Fruit fly (Drosophila melanogaster) whole organism, embryonic: Measurements from ENCODE around the gene CG14866.

Source experiments
- CG11504 ChIP-seq: fragments of 200-800 bp; sonication (Bioruptor generic); optimal IDR thresholded peaks from 3 replicates; lab custom pipeline; 2019; ENCODE audit warnings: missing biosample characterization, mild to moderate bottlenecking, missing genetic modification characterization, moderate library complexity
- CG12769 ChIP-seq: fragments of 200-800 bp; sonication (Bioruptor generic); optimal IDR thresholded peaks from 2 replicates; lab custom pipeline; 2019; ENCODE audit warnings: missing biosample characterization, mild to moderate bottlenecking, missing genetic modification characterization, moderate library complexity
- CG15514 ChIP-seq: fragments of 200-800 bp; sonication (Bioruptor generic); optimal IDR thresholded peaks from 3 replicates; lab custom pipeline; 2017; ENCODE audit warnings: missing biosample characterization, missing genetic modification characterization, mild to moderate bottlenecking, moderate library complexity, missing genetic modification reagents
- CG17361 ChIP-seq: fragments of 200-800 bp; sonication (Bioruptor generic); IDR thresholded peaks from 3 replicates; pipeline ENCODE4 v1.3.6; 2022; ENCODE audit warnings: missing biosample characterization, missing genetic modification characterization
- CG17912 ChIP-seq: fragments of 200-800 bp; sonication (Bioruptor generic); optimal IDR thresholded peaks from 2 replicates; lab custom pipeline; 2018; ENCODE audit warnings: missing biosample characterization, mild to moderate bottlenecking, missing genetic modification characterization
- CG1832 ChIP-seq: fragments of 200-800 bp; sonication (Bioruptor generic); optimal IDR thresholded peaks from 2 replicates; lab custom pipeline; 2017; ENCODE audit warnings: missing biosample characterization, mild to moderate bottlenecking, missing genetic modification characterization, inconsistent platforms
- CG2199 ChIP-seq: fragments of 200-800 bp; sonication (Bioruptor generic); IDR thresholded peaks from 3 replicates; pipeline ENCODE4 v1.3.6; 2022; ENCODE audit warnings: missing biosample characterization, missing genetic modification characterization
- CG2678 ChIP-seq: fragments of 200-800 bp; sonication (Bioruptor generic); optimal IDR thresholded peaks from 3 replicates; lab custom pipeline; 2019; ENCODE audit warnings: missing biosample characterization, mild to moderate bottlenecking, missing genetic modification characterization, moderate library complexity
- CG3065 ChIP-seq: fragments of 200-800 bp; sonication (Bioruptor generic); optimal IDR thresholded peaks from 2 replicates; lab custom pipeline; 2016; ENCODE audit warnings: missing biosample characterization, missing genetic modification characterization
- CG5180 ChIP-seq: fragments of 200-800 bp; sonication (Bioruptor generic); optimal IDR thresholded peaks from 3 replicates; lab custom pipeline; 2017; ENCODE audit warnings: missing biosample characterization, missing genetic modification characterization, mild to moderate bottlenecking, moderate library complexity, missing genetic modification reagents
- CG6272 ChIP-seq: fragments of 200-800 bp; sonication (Bioruptor generic); IDR thresholded peaks from 2 replicates; pipeline ENCODE4 v1.3.6; 2022; ENCODE audit warnings: missing biosample characterization, missing genetic modification characterization
- CG8388 ChIP-seq: fragments of 200-800 bp; sonication (Bioruptor generic); optimal IDR thresholded peaks from 2 replicates; lab custom pipeline; 2019; ENCODE audit warnings: missing biosample characterization, mild to moderate bottlenecking, missing genetic modification characterization, moderate library complexity
- CG9437 ChIP-seq: fragments of 200-800 bp; sonication (Bioruptor generic); optimal IDR thresholded peaks from 2 replicates; lab custom pipeline; 2018; ENCODE audit warnings: missing biosample characterization, mild to moderate bottlenecking, missing genetic modification characterization
- CG9797 ChIP-seq: fragments of 200-800 bp; sonication (Bioruptor generic); optimal IDR thresholded peaks from 3 replicates; lab custom pipeline; 2018; ENCODE audit warnings: missing biosample characterization, mild to moderate bottlenecking, missing genetic modification characterization
- CTCF ChIP-seq: fragments of 200-800 bp; sonication (Bioruptor generic); optimal IDR thresholded peaks from 2 replicates; lab custom pipeline; 2017; ENCODE audit warnings: missing biosample characterization, mild to moderate bottlenecking, missing genetic modification characterization, moderate library complexity
- CoRest ChIP-seq: fragments of 200-800 bp; sonication (Bioruptor generic); optimal IDR thresholded peaks from 3 replicates; lab custom pipeline; 2018; ENCODE audit warnings: missing biosample characterization, mild to moderate bottlenecking, missing genetic modification characterization, moderate library complexity
- Deaf1 ChIP-seq: fragments of 200-800 bp; optimal IDR thresholded peaks from 3 replicates; lab custom pipeline; 2019; ENCODE audit warnings: missing biosample characterization, mild to moderate bottlenecking, missing genetic modification characterization, moderate library complexity
- Ets65A ChIP-seq: fragments of 200-800 bp; sonication (Bioruptor generic); peaks from one replicate; lab custom pipeline; 2016; ENCODE audit warnings: missing biosample characterization, missing genetic modification characterization
- Hsf ChIP-seq: fragments of 200-800 bp; sonication (Bioruptor generic); optimal IDR thresholded peaks from 3 replicates; lab custom pipeline; 2016; ENCODE audit warnings: missing biosample characterization, missing genetic modification characterization
- MESR4 ChIP-seq: fragments of 200-800 bp; sonication (Bioruptor generic); optimal IDR thresholded peaks from 2 replicates; lab custom pipeline; 2018; ENCODE audit warnings: missing biosample characterization, mild to moderate bottlenecking, missing genetic modification characterization, moderate library complexity
- Med ChIP-seq: fragments of 200-800 bp; sonication (Bioruptor generic); peaks from one replicate; lab custom pipeline; 2016; ENCODE audit warnings: missing biosample characterization, missing genetic modification characterization, mild to moderate bottlenecking, inconsistent platforms, moderate library complexity
- Myb ChIP-seq: fragments of 200-800 bp; sonication (Bioruptor generic); optimal IDR thresholded peaks from 2 replicates; lab custom pipeline; 2016; ENCODE audit warnings: missing biosample characterization, missing genetic modification characterization
- PHDP ChIP-seq: fragments of 200-800 bp; sonication (Bioruptor generic); optimal IDR thresholded peaks from 3 replicates; lab custom pipeline; 2018; ENCODE audit warnings: missing biosample characterization, mild to moderate bottlenecking, missing genetic modification characterization, moderate library complexity
- Pdp1 ChIP-seq, 2 experiments: fragments of 200-800 bp; sonication (Bioruptor generic); optimal IDR thresholded peaks; 3 replicates each; lab custom pipeline; 2016; ENCODE audit warnings: missing biosample characterization in 2 of 2, missing genetic modification characterization in 2 of 2, mild to moderate bottlenecking in 1 of 2, moderate library complexity in 1 of 2
- Trl ChIP-seq, 3 experiments: fragments of >200 bp in 2 of 3; fragments of 200-800 bp in 1 of 3; sonication (Bioruptor generic) in 1 of 3; optimal IDR thresholded peaks; 2 replicates in 1 of 3; 3 replicates in 2 of 3; lab custom pipeline; 2016 to 2017; ENCODE audit warnings: missing biosample characterization in 1 of 3, missing genetic modification characterization in 1 of 3
- caup ChIP-seq: fragments of 200-800 bp; sonication (Bioruptor generic); optimal IDR thresholded peaks from 3 replicates; lab custom pipeline; 2017; ENCODE audit warnings: missing biosample characterization, mild to moderate bottlenecking, missing genetic modification characterization, moderate library complexity; ENCODE audit not compliant: severe bottlenecking
- cwo ChIP-seq: fragments of 200-800 bp; sonication (Bioruptor generic); optimal IDR thresholded peaks from 3 replicates; lab custom pipeline; 2017; ENCODE audit warnings: missing biosample characterization, missing genetic modification characterization, mild to moderate bottlenecking, moderate library complexity, missing genetic modification reagents
- emc ChIP-seq: fragments of 200-800 bp; sonication (Bioruptor generic); optimal IDR thresholded peaks from 2 replicates; lab custom pipeline; 2016; ENCODE audit warnings: missing biosample characterization, missing genetic modification characterization
- eve ChIP-seq, 2 experiments: fragments of >200 bp; optimal IDR thresholded peaks; 2 replicates each; lab custom pipeline; 2017; ENCODE audit warnings: missing biosample characterization in 2 of 2, missing genetic modification characterization in 2 of 2
- gfzf ChIP-seq: fragments of 200-800 bp; sonication (Bioruptor generic); optimal IDR thresholded peaks from 2 replicates; lab custom pipeline; 2016; ENCODE audit warnings: missing biosample characterization, mild to moderate bottlenecking, missing genetic modification characterization, moderate library complexity
- grn ChIP-seq: fragments of 200-800 bp; sonication (Bioruptor generic); optimal IDR thresholded peaks from 3 replicates; lab custom pipeline; 2017; ENCODE audit warnings: missing biosample characterization, missing genetic modification characterization
- hkb ChIP-seq, 2 experiments: fragments of 200-800 bp in 1 of 2; fragments of >200 bp in 1 of 2; sonication (Bioruptor generic) in 1 of 2; IDR thresholded peaks in 1 of 2; optimal IDR thresholded peaks in 1 of 2; 2 replicates each; pipeline versions ENCODE4 v1.3.6 to Lab custom; 2017 to 2022; ENCODE audit warnings: missing biosample characterization in 1 of 2, missing genetic modification characterization in 1 of 2
- jigr1 ChIP-seq: fragments of 200-800 bp; sonication (Bioruptor generic); IDR thresholded peaks from 3 replicates; pipeline ENCODE4 v1.3.6; 2022; ENCODE audit warnings: missing biosample characterization, missing genetic modification characterization
- kay ChIP-seq: fragments of 200-800 bp; sonication (Bioruptor generic); optimal IDR thresholded peaks from 2 replicates; lab custom pipeline; 2016; ENCODE audit warnings: missing biosample characterization, missing genetic modification characterization
- lilli ChIP-seq: fragments of 200-800 bp; sonication (Bioruptor generic); optimal IDR thresholded peaks from 3 replicates; lab custom pipeline; 2016; ENCODE audit warnings: missing biosample characterization, missing genetic modification characterization
- maf-S ChIP-seq: fragments of 200-800 bp; sonication (Bioruptor generic); optimal IDR thresholded peaks from 2 replicates; lab custom pipeline; 2016; ENCODE audit warnings: missing biosample characterization, missing genetic modification characterization
- nerfin-1 ChIP-seq: fragments of 200-800 bp; sonication (Bioruptor generic); optimal IDR thresholded peaks from 3 replicates; lab custom pipeline; 2019; ENCODE audit warnings: missing biosample characterization, mild to moderate bottlenecking, missing genetic modification characterization, moderate library complexity
- pfk ChIP-seq: fragments of 200-800 bp; sonication (Bioruptor generic); optimal IDR thresholded peaks from 2 replicates; lab custom pipeline; 2018; ENCODE audit warnings: missing biosample characterization, mild to moderate bottlenecking, missing genetic modification characterization, moderate library complexity
- psq ChIP-seq: fragments of 200-800 bp; sonication (Bioruptor generic); optimal IDR thresholded peaks from 2 replicates; lab custom pipeline; 2017; ENCODE audit warnings: missing biosample characterization, missing genetic modification characterization
- scrt ChIP-seq: fragments of 200-800 bp; sonication (Bioruptor generic); optimal IDR thresholded peaks from 2 replicates; lab custom pipeline; 2018; ENCODE audit warnings: missing biosample characterization, mild to moderate bottlenecking, missing genetic modification characterization, moderate library complexity
- sna ChIP-seq: fragments of 200-800 bp; sonication (Bioruptor generic); IDR thresholded peaks from 2 replicates; pipeline ENCODE4 v1.3.6; 2022; ENCODE audit warnings: missing biosample characterization, missing genetic modification characterization; ENCODE audit not compliant: partially characterized antibody
- so ChIP-seq: fragments of 200-800 bp; sonication (Bioruptor generic); IDR thresholded peaks from 3 replicates; pipeline ENCODE4 v1.3.6; 2022; ENCODE audit warnings: missing biosample characterization, missing genetic modification characterization
- sr ChIP-seq: fragments of 200-800 bp; sonication (Bioruptor generic); IDR thresholded peaks from 3 replicates; pipeline ENCODE4 v1.3.6; 2022; ENCODE audit warnings: missing biosample characterization, missing genetic modification characterization
- tgo ChIP-seq: fragments of 200-800 bp; sonication (Bioruptor generic); IDR thresholded peaks from 3 replicates; pipeline ENCODE4 v1.3.6; 2022; ENCODE audit warnings: missing biosample characterization, missing genetic modification characterization
- tll ChIP-seq, 2 experiments: fragments of 200-800 bp in 1 of 2; fragments of >200 bp in 1 of 2; sonication (Bioruptor generic) in 1 of 2; optimal IDR thresholded peaks; 2 replicates each; lab custom pipeline; 2017 to 2019; ENCODE audit warnings: missing biosample characterization in 2 of 2, missing genetic modification characterization in 2 of 2, mild to moderate bottlenecking in 1 of 2, moderate library complexity in 1 of 2
- toy ChIP-seq: fragments of 200-800 bp; sonication (Bioruptor generic); IDR thresholded peaks from 2 replicates; pipeline ENCODE4 v1.3.6; 2022; ENCODE audit warnings: missing biosample characterization, missing genetic modification characterization
- ttk ChIP-seq: fragments of 200-800 bp; sonication (Bioruptor generic); IDR thresholded peaks from 2 replicates; pipeline ENCODE4 v2.1.2; 2022; ENCODE audit warnings: missing biosample characterization, missing genetic modification characterization

CG14866 gene

DNA sequence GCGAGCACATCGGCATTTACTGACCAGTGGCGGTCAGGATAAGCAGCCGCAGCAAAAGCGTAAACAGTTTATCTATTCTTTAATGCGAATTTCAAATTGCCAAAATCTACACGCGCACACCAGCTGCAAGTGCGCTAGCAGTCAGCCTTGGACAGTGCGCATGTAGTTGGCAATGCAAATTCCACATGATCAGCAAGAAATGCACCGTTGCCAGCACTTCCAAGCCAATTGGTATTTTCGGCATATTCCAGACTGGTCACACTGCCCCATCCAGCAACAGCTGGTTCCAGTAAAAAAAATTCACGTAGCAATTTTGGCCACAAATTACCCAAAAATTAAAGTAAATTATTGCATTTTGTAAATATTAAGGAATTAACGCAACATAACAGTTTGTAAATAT, 28.5 kb upstream of the CG14866 start (continued):
- TF ChIP-seq nerfin-1 (tag; lab: Kevin White, UChicago) (peak; percentile 23), Deaf1 (no peak), scrt (GFP tag; lab: Kevin White, UChicago) (peak; percentile 85), maf-S (peak; percentile 9), hkb (optimal IDR thresholded peaks at IDR 0.05; lab: Kevin White, UChicago) (peak; percentile 8), hkb (GFP tag; IDR thresholded peaks at IDR 0.05; lab: Robert Waterston, UW) (no peak), emc (no peak), CoRest (tag; lab: Kevin White, UChicago) (peak; percentile 43), CG11504 (tag; lab: Kevin White, UChicago) (peak; percentile 50), sr (GFP tag; lab: Robert Waterston, UW) (no peak), CG9797 (GFP tag; lab: Kevin White, UChicago) (peak; percentile 95), caup (GFP tag; lab: Kevin White, UChicago) (no peak), gfzf (GFP tag; lab: Kevin White, UChicago) (peak; percentile 97), tll (GFP tag; optimal IDR thresholded peaks at IDR 0.05; lab: Kevin White, UChicago) (peak in 1 of 2 experiments; percentile 34), PHDP (tag; lab: Kevin White, UChicago) (peak; percentile 8), pfk (no peak), MESR4 (GFP tag; lab: Kevin White, UChicago) (peak; percentile 63), CG3065 (GFP tag; lab: Kevin White, UChicago) (peak; percentile 7), CG8388 (GFP tag; lab: Kevin White, UChicago) (no peak), CTCF (GFP tag; lab: Kevin White, UChicago) (peak; percentile 52), jigr1 (GFP tag; lab: Robert Waterston, UW) (no peak), Trl (optimal IDR thresholded peaks at IDR 0.05; lab: Kevin White, UChicago) (no peak), Trl (GFP tag; optimal IDR thresholded peaks at IDR 0.05; lab: Kevin White, UChicago) (peak; percentile 19), Hsf (peak; percentile 24), CG15514 (peak; percentile 83), Myb (peak; percentile 93), kay (GFP tag; lab: Kevin White, UChicago) (peak; percentile 42), CG2199 (GFP tag; lab: Robert Waterston, UW) (no peak), CG6272 (GFP tag; lab: Robert Waterston, UW) (no peak)
- TF ChIP-seq, all 482 proteins: peak for 104

- no peak for TF ChIP-seq ttk (GFP tag; lab: Robert Waterston, UW)
- peak; percentile 91 for TF ChIP-seq Ets65A (GFP tag; lab: Kevin White, UChicago)
- peak; percentile 26 for TF ChIP-seq Med (GFP tag; lab: Kevin White, UChicago)
- TF ChIP-seq CG2678 = no peak
- TF ChIP-seq, all 482 proteins: peak for 2
Observed at dm6 chr3R:15288802-15289201, 27.5 kb upstream of the CG14866 start.

DNA sequence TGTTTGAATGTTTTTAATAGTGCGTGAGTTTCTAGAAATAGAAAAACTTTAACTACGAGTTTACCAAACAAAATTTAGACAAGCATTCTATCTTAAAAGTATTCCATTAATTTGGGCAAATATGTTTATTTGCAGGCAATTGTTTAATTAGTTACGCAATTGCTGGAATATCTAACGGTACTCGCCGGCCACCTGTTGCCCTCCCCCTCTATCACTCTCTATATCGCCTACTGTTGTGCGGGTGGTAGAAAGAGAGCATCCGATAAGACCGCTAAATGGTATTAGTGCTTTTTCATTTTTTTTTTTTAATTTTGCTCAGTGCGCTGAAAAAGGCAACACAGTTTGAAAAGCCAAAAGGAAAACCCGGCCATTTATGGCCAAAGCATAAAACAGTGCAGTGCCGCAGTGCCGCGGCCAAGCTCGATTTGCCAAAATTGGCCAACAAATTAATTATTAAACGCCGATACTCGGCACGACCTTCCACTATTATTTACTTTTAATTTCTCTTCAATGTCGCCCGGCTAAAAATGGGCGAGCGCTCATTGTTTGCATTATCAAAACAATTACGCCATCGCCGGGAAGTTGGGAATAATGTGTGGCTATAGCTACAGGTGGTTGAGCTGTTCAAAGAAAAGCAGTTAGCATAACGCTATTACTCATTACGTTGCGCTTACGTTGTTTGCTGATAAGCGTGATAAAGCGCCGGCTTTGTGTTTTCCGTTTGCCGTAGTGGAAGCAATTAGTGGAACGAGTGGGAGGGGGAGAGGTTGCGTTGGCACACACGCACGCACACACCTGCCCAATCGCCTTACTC, 26.2 kb upstream of the CG14866 start:
- no peak for TF ChIP-seq CG17361 (GFP tag; lab: Robert Waterston, UW)
- TF ChIP-seq toy (GFP tag; lab: Robert Waterston, UW) = no peak
- peak in 1 of 2 experiments; percentile 75 for TF ChIP-seq Pdp1 (GFP tag; optimal IDR thresholded peaks at IDR 0.05; lab: Kevin White, UChicago)
- TF ChIP-seq CG1832 (GFP tag; lab: Kevin White, UChicago) = peak; percentile 46
- peak; percentile 25 for TF ChIP-seq cwo (GFP tag; lab: Kevin White, UChicago)
- TF ChIP-seq CG5180 (GFP tag; lab: Kevin White, UChicago) = no peak
- TF ChIP-seq psq (GFP tag; lab: Kevin White, UChicago) = no peak
- TF ChIP-seq scrt (GFP tag; lab: Kevin White, UChicago) = peak; percentile 61
- no peak for TF ChIP-seq tgo (GFP tag; lab: Robert Waterston, UW)
- peak; percentile 18 for TF ChIP-seq lilli (GFP tag; lab: Kevin White, UChicago)
- peak in 1 of 2 experiments; percentile 9 for TF ChIP-seq eve (GFP tag; optimal IDR thresholded peaks at IDR 0.05; lab: Kevin White, UChicago)
- TF ChIP-seq so (GFP tag; lab: Robert Waterston, UW) = no peak
- TF ChIP-seq sna (GFP tag; lab: Robert Waterston, UW) = no peak
- TF ChIP-seq CG12769 = peak; percentile 18
- peak; percentile 14 for TF ChIP-seq grn (GFP tag; lab: Kevin White, UChicago)
- TF ChIP-seq CG9437 (GFP tag; lab: Kevin White, UChicago) = peak; percentile 99
- peak; percentile 32 for TF ChIP-seq CG17912 (GFP tag; lab: Kevin White, UChicago)
